Worm (Caenorhabditis elegans) whole organism, late embryonic: ENCODE data around the gene fox-1.

Experiments
- ref-2 ChIP-seq: sonication (generic microtip); optimal IDR thresholded peaks from 2 replicates; lab custom pipeline; 2016; ENCODE audit warnings: missing genetic modification characterization, missing compliant biosample characterization
- syd-9 ChIP-seq: sonication (generic microtip); optimal IDR thresholded peaks from 2 replicates; lab custom pipeline; 2016; ENCODE audit warnings: mild to moderate bottlenecking, missing genetic modification characterization, moderate library complexity, missing compliant biosample characterization

DNA sequence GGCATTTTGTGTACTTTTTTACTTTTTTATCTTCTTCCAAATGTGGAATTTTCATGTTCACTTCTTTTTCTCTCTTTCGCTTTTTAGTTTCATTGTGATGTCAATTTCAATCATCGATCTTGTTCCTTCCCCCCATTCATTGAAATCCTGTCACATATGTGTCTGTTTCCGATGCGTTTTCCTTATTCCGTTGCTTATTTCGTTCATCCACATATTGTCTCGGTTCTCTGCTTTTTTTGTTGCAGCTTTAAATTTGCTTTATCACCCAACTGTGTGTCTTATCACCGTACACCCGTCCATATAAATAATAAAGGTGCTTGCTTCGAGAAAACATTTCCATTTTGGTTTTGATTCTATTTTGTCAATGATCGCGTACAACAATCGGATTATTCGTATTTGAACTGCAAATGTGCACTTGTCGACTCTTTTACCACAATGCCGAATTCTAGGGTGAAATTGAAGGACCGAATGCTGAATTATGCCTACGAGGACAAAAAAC is 50.4 kb downstream of the fox-1 start, which contains the start of the genes C43H6.12 and trpp-12:
- no peak for TF ChIP-seq syd-9 (tag; lab: Kevin White, UChicago)
- no peak for TF ChIP-seq ref-2 (tag; lab: Kevin White, UChicago)
